Worm (Caenorhabditis elegans) whole organism, L4 larva: ENCODE data around the gene T14B4.20.

ENCODE experiments used
- D1046.2 ChIP-seq: fragments of 200-800 bp; sonication (Bioruptor generic); IDR thresholded peaks from 2 replicates; pipeline ENCODE4 v1.3.6; 2022; ENCODE audit warnings: missing genetic modification characterization, missing compliant biosample characterization
- F10B5.3 ChIP-seq: sonication (generic microtip); optimal IDR thresholded peaks from 2 replicates; lab custom pipeline; 2016; ENCODE audit warnings: mild to moderate bottlenecking, missing genetic modification characterization, missing compliant biosample characterization
- F44E2.7 ChIP-seq: fragments of 200-800 bp; sonication (Bioruptor generic); IDR thresholded peaks from 2 replicates; pipeline ENCODE4 v2.1.2; 2022; ENCODE audit warnings: missing genetic modification characterization, missing compliant biosample characterization
- T26A8.4 ChIP-seq: fragments of 200-800 bp; sonication (Bioruptor generic); IDR thresholded peaks from 2 replicates; pipeline ENCODE4 v1.3.6; 2022; ENCODE audit warnings: missing genetic modification characterization, missing compliant biosample characterization
- ZK337.2 ChIP-seq: fragments of 200-800 bp; sonication (Bioruptor generic); IDR thresholded peaks from 2 replicates; pipeline ENCODE4 v1.3.6; 2022; ENCODE audit warnings: missing genetic modification reagents, missing genetic modification characterization, missing compliant biosample characterization
- ZK546.5 ChIP-seq, 2 experiments: sonication (generic microtip); optimal IDR thresholded peaks; 2 replicates each; lab custom pipeline; 2017; ENCODE audit warnings: missing biosample characterization in 2 of 2, missing genetic modification characterization in 2 of 2
- aha-1 ChIP-seq: fragments of 150-350 bp; peaks from one replicate; lab custom pipeline; 2014; ENCODE audit warnings: missing biosample characterization, missing genetic modification characterization
- ceh-20 ChIP-seq: fragments of 200-800 bp; sonication (Bioruptor generic); IDR thresholded peaks from 2 replicates; pipeline ENCODE4 v1.3.6; 2022; ENCODE audit warnings: missing genetic modification reagents, missing genetic modification characterization, missing compliant biosample characterization
- ceh-32 ChIP-seq: sonication (generic microtip); optimal IDR thresholded peaks from 2 replicates; lab custom pipeline; 2016; ENCODE audit warnings: mild to moderate bottlenecking, missing genetic modification characterization, missing compliant biosample characterization; ENCODE audit not compliant: poor library complexity
- ceh-44 ChIP-seq: fragments of 200-800 bp; sonication (Bioruptor generic); IDR thresholded peaks from 2 replicates; pipeline ENCODE4 v1.3.6; 2022; ENCODE audit warnings: missing genetic modification reagents, missing genetic modification characterization, missing compliant biosample characterization
- ceh-62 ChIP-seq: sonication (generic microtip); optimal IDR thresholded peaks from 2 replicates; lab custom pipeline; 2017; ENCODE audit warnings: missing biosample characterization, missing genetic modification characterization
- ces-1 ChIP-seq: fragments of 150-350 bp; sonication (generic microtip); optimal IDR thresholded peaks from 4 replicates; lab custom pipeline; 2014; ENCODE audit warnings: missing biosample characterization, missing genetic modification reagents, missing genetic modification characterization
- cey-2 ChIP-seq: sonication (generic microtip); optimal IDR thresholded peaks from 3 replicates; lab custom pipeline; 2017; ENCODE audit warnings: missing genetic modification characterization, mild to moderate bottlenecking, missing compliant biosample characterization, antibody characterized with exemption, borderline replicate concordance; ENCODE audit not compliant: insufficient read depth
- dmd-6 ChIP-seq: fragments of 200-800 bp; sonication (Bioruptor generic); IDR thresholded peaks from 2 replicates; pipeline ENCODE4 v1.3.6; 2022; ENCODE audit warnings: missing genetic modification reagents, missing genetic modification characterization, missing compliant biosample characterization
- dpl-1 ChIP-seq: fragments of 150-350 bp; optimal IDR thresholded peaks from 2 replicates; lab custom pipeline; 2014; ENCODE audit warnings: missing biosample characterization, missing genetic modification reagents, missing genetic modification characterization
- duxl-1 ChIP-seq: sonication (generic microtip); optimal IDR thresholded peaks from 2 replicates; lab custom pipeline; 2016; ENCODE audit warnings: mild to moderate bottlenecking, missing genetic modification characterization, moderate library complexity, missing compliant biosample characterization; ENCODE audit not compliant: poor library complexity
- hif-1 ChIP-seq, 2 experiments: sonication (generic microtip); optimal IDR thresholded peaks; 2 replicates each; lab custom pipeline; 2016 to 2017; ENCODE audit warnings: missing compliant biosample characterization in 2 of 2, missing genetic modification characterization in 2 of 2, missing genetic modification reagents in 2 of 2, missing genotype in 2 of 2, mild to moderate bottlenecking in 1 of 2
- hlh-30 ChIP-seq: sonication (generic microtip); optimal IDR thresholded peaks from 2 replicates; lab custom pipeline; 2017; ENCODE audit warnings: antibody characterized with exemption, mild to moderate bottlenecking, missing genetic modification characterization, missing compliant biosample characterization; ENCODE audit not compliant: insufficient read depth
- lir-3 ChIP-seq: sonication (generic microtip); optimal IDR thresholded peaks from 2 replicates; lab custom pipeline; 2016; ENCODE audit warnings: mild to moderate bottlenecking, missing genetic modification characterization, missing compliant biosample characterization
- lsy-2 ChIP-seq, 2 experiments: fragments of 150-350 bp in 1 of 2; sonication (generic microtip) in 1 of 2; optimal IDR thresholded peaks; 2 replicates each; lab custom pipeline; 2014 to 2017; ENCODE audit warnings: missing biosample characterization in 2 of 2, missing genetic modification characterization in 2 of 2
- madf-5 ChIP-seq, 2 experiments: fragments of 200-800 bp; sonication (Bioruptor generic); IDR thresholded peaks; 2 replicates each; pipeline ENCODE4 v1.3.6; 2022; ENCODE audit warnings: missing compliant biosample characterization in 2 of 2, missing genetic modification characterization in 2 of 2
- mdl-1 ChIP-seq, 2 experiments: fragments of 150-350 bp in 1 of 2; sonication (generic microtip) in 1 of 2; optimal IDR thresholded peaks; 2 replicates each; lab custom pipeline; 2014 to 2017; ENCODE audit warnings: missing biosample characterization in 2 of 2, missing genetic modification characterization in 2 of 2
- mdt-29 ChIP-seq: fragments of 200-800 bp; sonication (Bioruptor generic); IDR thresholded peaks from 2 replicates; pipeline ENCODE4 v1.3.6; 2022; ENCODE audit warnings: missing genetic modification reagents, missing genetic modification characterization, missing compliant biosample characterization
- nhr-111 ChIP-seq: fragments of 200-800 bp; sonication (Bioruptor generic); optimal IDR thresholded peaks from 2 replicates; lab custom pipeline; 2018; ENCODE audit warnings: mild to moderate bottlenecking, missing genetic modification characterization, missing compliant biosample characterization
- nhr-42 ChIP-seq: fragments of 200-800 bp; sonication (Bioruptor generic); IDR thresholded peaks from 2 replicates; pipeline ENCODE4 v1.3.6; 2022; ENCODE audit warnings: missing genetic modification characterization, missing compliant biosample characterization
- nhr-6 ChIP-seq: fragments of 150-350 bp; optimal IDR thresholded peaks from 2 replicates; lab custom pipeline; 2014; ENCODE audit warnings: missing biosample characterization, missing genetic modification characterization
- pha-4 ChIP-seq, 2 experiments: fragments of 150-350 bp in 1 of 2; fragments of 200-800 bp in 1 of 2; sonication (Bioruptor generic) in 1 of 2; IDR thresholded peaks in 1 of 2; optimal IDR thresholded peaks in 1 of 2; 2 replicates each; pipeline versions ENCODE4 v1.3.6 to Lab custom; 2014 to 2022; ENCODE audit warnings: missing genetic modification characterization in 2 of 2, missing genetic modification reagents in 2 of 2, missing biosample characterization in 1 of 2, missing compliant biosample characterization in 1 of 2
- pqm-1 ChIP-seq: sonication (generic microtip); optimal IDR thresholded peaks from 2 replicates; lab custom pipeline; 2017; ENCODE audit warnings: missing biosample characterization, missing genetic modification characterization
- saeg-2 ChIP-seq: fragments of 200-800 bp; sonication (Bioruptor generic); IDR thresholded peaks from 2 replicates; pipeline ENCODE4 v1.3.6; 2022; ENCODE audit warnings: missing genetic modification reagents, missing genetic modification characterization, missing compliant biosample characterization
- set-16 ChIP-seq: fragments of 200-800 bp; sonication (Bioruptor generic); IDR thresholded peaks from 2 replicates; pipeline ENCODE4 v1.3.6; 2022; ENCODE audit warnings: missing genetic modification reagents, missing genetic modification characterization, missing compliant biosample characterization
- unc-62 ChIP-seq, 3 experiments: fragments of 150-350 bp in 1 of 3; sonication (generic microtip); optimal IDR thresholded peaks in 2 of 3; peaks in 1 of 3; 1 replicate in 1 of 3; 2 replicates in 2 of 3; lab custom pipeline; 2014 to 2017; ENCODE audit warnings: missing biosample characterization in 3 of 3, missing genetic modification characterization in 3 of 3, missing genetic modification reagents in 3 of 3, missing genotype in 1 of 3
- vab-7 ChIP-seq: fragments of 200-800 bp; sonication (Bioruptor generic); IDR thresholded peaks from 2 replicates; pipeline ENCODE4 v1.3.6; 2022; ENCODE audit warnings: missing genetic modification reagents, missing genetic modification characterization, missing compliant biosample characterization
- zag-1 ChIP-seq: fragments of 150-350 bp; optimal IDR thresholded peaks from 2 replicates; lab custom pipeline; 2014; ENCODE audit warnings: missing biosample characterization, missing genetic modification characterization
- zfp-2 ChIP-seq: sonication (generic microtip); optimal IDR thresholded peaks from 2 replicates; lab custom pipeline; 2016; ENCODE audit warnings: mild to moderate bottlenecking, missing genetic modification characterization, missing compliant biosample characterization
- ztf-11 ChIP-seq: fragments of 150-350 bp; optimal IDR thresholded peaks from 2 replicates; lab custom pipeline; 2014; ENCODE audit warnings: missing biosample characterization, missing genetic modification characterization
- ztf-7 ChIP-seq: fragments of 150-350 bp; optimal IDR thresholded peaks from 2 replicates; lab custom pipeline; 2014; ENCODE audit warnings: missing biosample characterization, missing genetic modification characterization

The T14B4.20 gene

DNA sequence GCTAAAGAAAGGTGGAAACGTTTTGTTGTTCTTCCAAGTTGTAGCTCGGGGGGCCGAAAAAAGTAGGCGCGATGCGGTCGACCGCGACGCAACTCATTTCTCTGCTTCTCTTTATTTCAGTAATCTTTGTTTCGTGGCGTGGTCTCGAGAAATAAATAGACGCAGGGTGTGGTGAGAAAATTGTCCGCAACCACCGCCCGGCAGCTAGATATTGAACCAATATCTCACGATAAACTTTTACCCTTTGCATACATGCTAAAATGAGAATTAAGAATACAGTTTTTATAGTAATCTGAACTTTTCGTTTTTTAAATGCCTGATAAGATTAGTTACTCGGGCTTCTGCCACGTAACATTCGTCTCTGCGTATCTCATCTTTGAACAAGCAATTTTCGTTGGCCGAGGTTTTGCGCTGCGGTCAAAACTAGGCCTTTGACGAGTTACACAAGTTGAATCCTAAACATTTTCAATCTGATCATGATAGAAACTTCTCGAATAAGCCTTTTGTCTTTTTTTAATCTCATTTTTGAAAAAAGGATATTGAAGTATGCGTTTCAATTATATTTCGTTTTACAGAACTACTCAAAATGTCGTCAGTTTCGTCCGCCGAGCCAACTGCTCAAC is 32.9 kb upstream of the T14B4.20 start, which contains the start of gene gyf-1 (continued):
- TF ChIP-seq hif-1 (tag; optimal IDR thresholded peaks at IDR 0.05; lab: Kevin White, UChicago) (peak in 1 of 2 experiments; percentile 63), pha-4 (GFP tag; IDR thresholded peaks at IDR 0.05; lab: Robert Waterston, UW) (no peak), pha-4 (tag; optimal IDR thresholded peaks at IDR 0.05; lab: Kevin White, UChicago) (no peak), vab-7 (peak; percentile 34; the same call in 1 of the 2 replicates), lsy-2 (tag; optimal IDR thresholded peaks at IDR 0.05; lab: Kevin White, UChicago) (peak in 1 of 2 experiments; percentile 44)
- TF ChIP-seq, all 104 proteins: peak for 21

DNA sequence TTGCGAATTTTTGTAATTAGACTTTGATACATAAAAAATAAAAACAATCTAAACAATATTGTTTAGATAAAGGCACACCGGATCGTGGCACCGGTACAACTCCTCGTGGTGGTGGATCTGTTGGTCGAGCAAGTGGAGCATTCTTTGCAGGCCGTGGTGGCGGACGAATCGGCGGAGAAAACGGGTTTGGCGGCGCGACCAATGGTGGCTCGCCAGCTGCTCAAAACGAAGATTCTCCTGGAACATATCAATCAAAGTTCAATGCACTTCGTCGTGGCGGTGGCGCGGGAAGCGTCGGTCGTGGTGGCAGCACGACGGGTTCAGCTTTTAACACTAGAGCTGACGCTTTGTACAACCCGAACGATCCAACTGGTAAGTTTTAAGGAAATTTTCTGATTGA is 30.7 kb upstream of the T14B4.20 start:
- TF ChIP-seq dmd-6 (GFP tag; lab: Robert Waterston, UW) (no peak), nhr-42 (no peak), pqm-1 (tag; lab: Kevin White, UChicago) (no peak), ZK337.2 (GFP tag; lab: Robert Waterston, UW) (no peak), mdt-29 (GFP tag; lab: Robert Waterston, UW) (no peak), set-16 (GFP tag; lab: Robert Waterston, UW) (peak; percentile 67; the same call in 1 of the 2 replicates), lir-3 (no peak), zfp-2 (tag; lab: Kevin White, UChicago) (no peak), aha-1 (peak; percentile 65), ZK546.5 (tag; optimal IDR thresholded peaks at IDR 0.05; lab: Kevin White, UChicago) (no peak), F10B5.3 (tag; lab: Kevin White, UChicago) (no peak)
- TF ChIP-seq, all 104 proteins: peak for 2

- TF ChIP-seq ceh-32 (no peak), lsy-2 (tag; optimal IDR thresholded peaks at IDR 0.05; lab: Kevin White, UChicago) (peak in 1 of 2 experiments; percentile 0), ceh-20 (GFP tag; lab: Robert Waterston, UW) (no peak), aha-1 (peak; percentile 37), ztf-7 (tag; lab: Kevin White, UChicago) (no peak), F44E2.7 (GFP tag; lab: Robert Waterston, UW) (no peak), hlh-30 (tag; lab: Kevin White, UChicago) (peak; percentile 51)
Measured at ce11 chrII:6689088-6689487, 27.6 kb upstream of the T14B4.20 start.

DNA sequence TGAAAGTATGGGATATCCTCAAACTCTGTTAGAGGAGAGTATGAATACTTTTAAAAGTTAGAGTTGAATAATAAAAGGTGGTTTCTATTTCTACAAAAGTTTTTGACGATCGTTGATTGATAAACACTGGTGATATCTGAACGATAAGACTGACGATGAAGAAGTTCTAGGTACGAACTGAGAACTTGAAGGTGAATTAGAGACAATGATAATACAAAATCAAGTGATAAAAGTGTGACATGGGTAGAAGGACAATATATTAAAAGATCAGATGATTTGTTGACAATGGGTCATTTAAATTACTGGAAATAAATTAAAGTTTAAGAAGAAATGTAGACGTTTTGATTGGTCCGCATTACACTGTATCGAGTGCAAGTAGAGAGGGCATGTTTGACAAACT is 21.3 kb upstream of the T14B4.20 start, which contains the start of gene C18H9.5:
Gene C18H9.5 (minus strand): TSS at position 179 of the 400 bp plus-strand sequence.
- TF ChIP-seq zfp-2 (tag; lab: Kevin White, UChicago), result no peak
- no peak for TF ChIP-seq ztf-11 (tag; lab: Kevin White, UChicago)
- TF ChIP-seq dpl-1 (GFP tag; lab: Kevin White, UChicago), result no peak
- peak; percentile 52 for TF ChIP-seq hlh-30 (tag; lab: Kevin White, UChicago)
- no peak for TF ChIP-seq ceh-44 (GFP tag; lab: Robert Waterston, UW)
- peak in 1 of 2 experiments; percentile 6 for TF ChIP-seq unc-62 (GFP tag; optimal IDR thresholded peaks at IDR 0.05 in 1 of 2; lab: Kevin White, UChicago)
- TF ChIP-seq unc-62 (tag; optimal IDR thresholded peaks at IDR 0.05; lab: Kevin White, UChicago), result no peak
- TF ChIP-seq ZK337.2 (GFP tag; lab: Robert Waterston, UW), result no peak
- TF ChIP-seq nhr-111 (GFP tag; lab: Kevin White, UChicago), result no peak
- TF ChIP-seq cey-2 (tag; lab: Kevin White, UChicago), result no peak
- 0 out of 2 replicates have a peak, but pooled peaks have one; percentile 8 for TF ChIP-seq dmd-6 (GFP tag; lab: Robert Waterston, UW)
- no peak for TF ChIP-seq saeg-2 (GFP tag; lab: Robert Waterston, UW)

DNA sequence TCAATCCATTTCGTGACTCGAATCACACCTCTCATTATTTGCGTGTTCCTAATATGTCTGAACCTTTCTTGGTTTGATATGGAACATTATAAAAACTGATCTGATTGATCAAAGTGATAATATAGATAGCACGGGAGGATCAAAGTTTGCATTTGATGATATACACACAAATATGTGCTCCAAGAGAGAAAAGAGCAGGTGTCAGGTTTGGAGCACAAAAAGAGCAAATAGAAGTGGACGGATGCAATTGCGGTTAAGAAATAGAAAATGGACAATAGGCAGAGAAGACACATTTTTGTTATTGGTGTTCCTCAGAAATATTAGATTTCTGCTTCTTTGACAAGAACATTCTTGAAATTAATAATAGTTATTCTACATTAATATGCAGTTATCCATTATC is 17.9 kb upstream of the T14B4.20 start, which contains the start of gene C18H9.1:
Gene C18H9.1 (plus strand): TSS at position 301 of the 400 bp plus-strand sequence.
- TF ChIP-seq T26A8.4 (GFP tag; lab: Robert Waterston, UW) (no peak), ces-1 (GFP tag; lab: Kevin White, UChicago) (no peak), dpl-1 (GFP tag; lab: Kevin White, UChicago) (no peak), madf-5 (GFP tag; IDR thresholded peaks at IDR 0.05; lab: Robert Waterston, UW) (no peak), mdl-1 (tag; optimal IDR thresholded peaks at IDR 0.05; lab: Kevin White, UChicago) (no peak), lsy-2 (tag; optimal IDR thresholded peaks at IDR 0.05; lab: Kevin White, UChicago) (no peak), ceh-62 (tag; lab: Kevin White, UChicago) (no peak), D1046.2 (GFP tag; lab: Robert Waterston, UW) (no peak), duxl-1 (tag; lab: Kevin White, UChicago) (no peak), ceh-20 (GFP tag; lab: Robert Waterston, UW) (no peak), zag-1 (tag; lab: Kevin White, UChicago) (no peak), nhr-6 (no peak), ZK546.5 (tag; optimal IDR thresholded peaks at IDR 0.05; lab: Kevin White, UChicago) (no peak)
